Worm (Caenorhabditis elegans): ENCODE measurements around the gene srv-30.

ce11 chrIV:6258967-6259366 lies 10.3 kb downstream of the srv-30 start:
- TF ChIP-seq nhr-76 (tag; optimal IDR thresholded peaks at IDR 0.05) (no peak), blmp-1 (tag; optimal IDR thresholded peaks at IDR 0.05) (no peak), elt-3 (tag; optimal IDR thresholded peaks at IDR 0.05) (no peak), pha-4 (tag; optimal IDR thresholded peaks at IDR 0.05) (no peak), nhr-237 (tag; optimal IDR thresholded peaks at IDR 0.05) (no peak), ces-1 (GFP tag; optimal IDR thresholded peaks at IDR 0.05) (no peak)

All from whole organism, mixed stage, embryonic.